Worm (Caenorhabditis elegans) whole organism, late embryonic: ENCODE results near the gene pigb-1.

Experiments
- K02D7.2 ChIP-seq: sonication (generic microtip); optimal IDR thresholded peaks from 2 replicates; lab custom pipeline; 2017; ENCODE audit warnings: mild to moderate bottlenecking, missing genetic modification characterization, missing compliant biosample characterization
- ceh-45 ChIP-seq: fragments of 200-800 bp; sonication (Bioruptor generic); IDR thresholded peaks from 2 replicates; pipeline ENCODE4 v1.3.6; 2022; ENCODE audit warnings: missing genetic modification reagents, missing genetic modification characterization, missing compliant biosample characterization
- ceh-9 ChIP-seq: sonication (generic microtip); optimal IDR thresholded peaks from 2 replicates; lab custom pipeline; 2016; ENCODE audit warnings: mild to moderate bottlenecking, missing genetic modification characterization, inconsistent platforms, missing compliant biosample characterization
- elt-2 ChIP-seq: sonication (generic microtip); optimal IDR thresholded peaks from 2 replicates; lab custom pipeline; 2016; ENCODE audit warnings: missing genetic modification reagents, missing genetic modification characterization, missing compliant biosample characterization
- gmeb-2 ChIP-seq: sonication (generic microtip); optimal IDR thresholded peaks from 2 replicates; lab custom pipeline; 2016; ENCODE audit warnings: missing genetic modification characterization, inconsistent platforms, missing compliant biosample characterization
- hlh-6 ChIP-seq: sonication (generic microtip); optimal IDR thresholded peaks from 2 replicates; lab custom pipeline; 2016; ENCODE audit warnings: missing genotype, missing genetic modification characterization, missing compliant biosample characterization
- hlh-8 ChIP-seq: sonication (generic microtip); optimal IDR thresholded peaks from 2 replicates; lab custom pipeline; 2016; ENCODE audit warnings: missing genotype, missing genetic modification characterization, missing compliant biosample characterization
- nhr-11 ChIP-seq: fragments of 150-350 bp; optimal IDR thresholded peaks from 2 replicates; lab custom pipeline; 2014; ENCODE audit warnings: missing biosample characterization, missing genetic modification characterization
- pha-4 ChIP-seq: fragments of 150-350 bp; optimal IDR thresholded peaks from 2 replicates; lab custom pipeline; 2018; ENCODE audit warnings: missing biosample characterization, missing genetic modification reagents, missing genetic modification characterization
- sox-2 ChIP-seq: fragments of 200-800 bp; sonication (Bioruptor generic); IDR thresholded peaks from 2 replicates; pipeline ENCODE4 v1.3.6; 2022; ENCODE audit warnings: missing genetic modification reagents, missing genetic modification characterization, missing compliant biosample characterization
- sox-4 ChIP-seq: sonication (generic microtip); optimal IDR thresholded peaks from 2 replicates; lab custom pipeline; 2017; ENCODE audit warnings: mild to moderate bottlenecking, missing genetic modification characterization, inconsistent platforms, missing compliant biosample characterization
- tbx-7 ChIP-seq: sonication (generic microtip); optimal IDR thresholded peaks from 2 replicates; lab custom pipeline; 2016; ENCODE audit warnings: missing genotype, missing genetic modification characterization, missing compliant biosample characterization
- unc-42 ChIP-seq: sonication (generic microtip); optimal IDR thresholded peaks from 2 replicates; lab custom pipeline; 2016; ENCODE audit warnings: missing genotype, missing genetic modification characterization, missing compliant biosample characterization
- zip-5 ChIP-seq: sonication (generic microtip); optimal IDR thresholded peaks from 2 replicates; lab custom pipeline; 2016; ENCODE audit warnings: missing genetic modification characterization, missing compliant biosample characterization

ce11 chrII:5016977-5017585 lies 24.2 kb upstream of the pigb-1 start:
- no peak for TF ChIP-seq sox-2
- TF ChIP-seq elt-2 (tag; lab: Kevin White, UChicago) = no peak
- TF ChIP-seq pha-4 = no peak
- no peak for TF ChIP-seq ceh-45 (GFP tag; lab: Robert Waterston, UW)
- no peak for TF ChIP-seq zip-5
- peak; percentile 16 for TF ChIP-seq hlh-6 (tag; lab: Kevin White, UChicago)
- TF ChIP-seq ceh-9 (tag; lab: Kevin White, UChicago) = no peak
- TF ChIP-seq nhr-11 = no peak
- TF ChIP-seq hlh-8 (tag; lab: Kevin White, UChicago) = no peak
- peak; percentile 80 for TF ChIP-seq unc-42 (tag; lab: Kevin White, UChicago)
- TF ChIP-seq tbx-7 (tag; lab: Kevin White, UChicago) = no peak
- peak; percentile 47 for TF ChIP-seq sox-4 (tag; lab: Kevin White, UChicago)
- no peak for TF ChIP-seq K02D7.2 (tag; lab: Kevin White, UChicago)
- TF ChIP-seq gmeb-2 (tag; lab: Kevin White, UChicago) = no peak
